Worm (Caenorhabditis elegans) whole organism, L4/young adult: ENCODE data around the gene fbxa-25.

Experiments
- dao-5 ChIP-seq: sonication (generic microtip); optimal IDR thresholded peaks from 2 replicates; lab custom pipeline; 2016; ENCODE audit warnings: missing genotype, missing genetic modification characterization, moderate library complexity, missing compliant biosample characterization
- him-1 ChIP-seq: sonication (generic microtip); optimal IDR thresholded peaks from 2 replicates; lab custom pipeline; 2016; ENCODE audit warnings: missing genotype, missing genetic modification reagents, missing genetic modification characterization, missing compliant biosample characterization

- TF ChIP-seq him-1 (tag; lab: Kevin White, UChicago) (no peak), dao-5 (tag; lab: Kevin White, UChicago) (no peak)
These were observed 25.7 kb downstream of the fbxa-25 start for ce11 chrIII:1323555-1323954.
